Worm (Caenorhabditis elegans) whole organism, midembryonic: Measurements from ENCODE around the gene T01C8.2.

Experiments used
- T22C8.4 ChIP-seq: fragments of 200-800 bp; sonication (Bioruptor generic); IDR thresholded peaks from 2 replicates; pipeline ENCODE4 v1.3.6; 2022; ENCODE audit warnings: missing genetic modification characterization, missing compliant biosample characterization
- cog-1 ChIP-seq: sonication (generic microtip); optimal IDR thresholded peaks from 2 replicates; lab custom pipeline; 2016; ENCODE audit warnings: missing genetic modification characterization, missing compliant biosample characterization
- flt-1 ChIP-seq: fragments of 200-800 bp; sonication (Bioruptor generic); IDR thresholded peaks from 2 replicates; pipeline ENCODE4 v1.3.6; 2022; ENCODE audit warnings: missing genetic modification characterization, missing compliant biosample characterization
- klf-2 ChIP-seq: fragments of 200-800 bp; sonication (Bioruptor generic); conservative IDR thresholded peaks from 2 replicates; pipeline ENCODE4 v1.3.6; 2022; ENCODE audit warnings: missing genetic modification reagents, missing genetic modification characterization, missing compliant biosample characterization
- med-1 ChIP-seq: sonication (generic microtip); optimal IDR thresholded peaks from 2 replicates; lab custom pipeline; 2017; ENCODE audit warnings: missing genetic modification characterization, mild to moderate bottlenecking, missing compliant biosample characterization, antibody characterized with exemption, missing genetic modification reagents; ENCODE audit not compliant: insufficient read depth
- ztf-23 ChIP-seq: fragments of 200-800 bp; sonication (Bioruptor generic); IDR thresholded peaks from 2 replicates; pipeline ENCODE4 v1.3.6; 2022; ENCODE audit warnings: missing genetic modification reagents, missing genetic modification characterization, missing compliant biosample characterization

DNA sequence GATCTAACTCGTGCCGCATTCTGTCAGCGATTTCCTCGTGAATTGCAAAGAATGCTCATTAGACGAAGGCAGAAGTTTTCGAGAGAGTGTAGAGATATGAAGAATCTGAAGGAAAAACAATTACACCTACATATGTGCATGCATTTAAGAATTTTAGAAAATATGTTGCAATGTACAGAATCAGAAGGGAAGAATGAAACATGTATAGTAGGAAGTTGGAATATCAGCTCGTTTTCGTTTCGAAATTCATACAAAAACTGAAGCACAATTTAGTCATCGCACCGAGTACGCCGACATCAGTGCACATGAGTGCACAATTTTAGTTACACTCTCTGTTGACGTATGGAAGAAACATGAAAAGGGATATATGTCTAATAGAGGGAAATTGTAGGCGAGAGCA, 31.8 kb upstream of the T01C8.2 start, which contains the start of gene C10E2.5:
- TF ChIP-seq cog-1: no peak
- no peak for TF ChIP-seq ztf-23 (GFP tag; lab: Robert Waterston, UW)
- no peak for TF ChIP-seq T22C8.4 (GFP tag; lab: Robert Waterston, UW)
- TF ChIP-seq flt-1 (GFP tag; lab: Robert Waterston, UW): no peak
- TF ChIP-seq med-1: no peak
- no peak for TF ChIP-seq klf-2
